Worm (Caenorhabditis elegans): ENCODE results near the gene M163.22.

Gene M163.22

DNA sequence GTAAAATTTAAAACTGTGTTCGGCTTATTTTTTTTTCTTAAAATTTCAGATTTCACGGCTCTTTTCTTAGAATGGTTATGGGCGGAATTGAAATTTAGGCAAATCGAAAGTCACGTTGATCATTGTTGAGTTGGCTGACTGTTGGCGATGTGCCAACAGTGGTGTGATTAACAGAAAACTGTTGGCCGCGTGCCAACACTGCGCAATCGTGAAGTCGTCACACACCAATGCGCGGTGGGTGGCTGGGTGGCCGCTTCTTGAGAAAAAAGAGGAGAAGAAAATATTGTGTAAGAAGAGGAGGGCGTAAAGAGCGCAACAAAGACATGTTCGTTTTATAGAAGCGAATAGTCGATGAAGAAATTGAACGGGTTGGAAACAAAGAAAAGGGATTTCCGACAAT, 25.4 kb downstream of the M163.22 start (continued):
- no peak for TF ChIP-seq sea-2 (GFP tag; IDR thresholded peaks at IDR 0.05)

DNA sequence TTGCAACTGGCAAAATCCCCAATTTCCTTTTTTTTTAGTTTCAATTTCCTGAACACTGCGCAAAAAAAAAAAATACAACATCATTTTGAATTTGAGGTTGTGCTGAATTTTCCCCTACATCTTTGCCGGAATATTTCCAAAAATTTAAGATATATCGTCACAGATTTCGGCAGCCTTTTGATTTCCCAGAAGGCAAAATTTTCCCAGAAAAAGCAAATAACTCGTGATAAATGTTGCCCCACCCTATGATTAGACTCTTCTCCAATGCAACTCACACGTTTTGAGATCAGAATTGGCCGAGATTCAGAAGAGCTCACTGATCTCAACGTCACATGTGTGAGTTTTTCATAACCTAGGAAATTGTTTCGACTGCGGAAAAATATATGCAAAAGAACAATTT, 26.7 kb downstream of the M163.22 start:
- TF ChIP-seq lsy-27 (tag; optimal IDR thresholded peaks at IDR 0.05; ENCODE audit: borderline replicate concordance, insufficient read depth), result no peak
- TF ChIP-seq snpc-1.3 (tag; optimal IDR thresholded peaks at IDR 0.05; ENCODE audit: insufficient read depth), result no peak
- no peak for TF ChIP-seq xnd-1 (tag; optimal IDR thresholded peaks at IDR 0.05)
- no peak for TF ChIP-seq ztf-18 (tag; optimal IDR thresholded peaks at IDR 0.05)
- no peak for TF ChIP-seq F23B12.7 (tag; optimal IDR thresholded peaks at IDR 0.05; ENCODE audit: insufficient read depth)
- no peak for TF ChIP-seq athp-1 (tag; optimal IDR thresholded peaks at IDR 0.05)
- TF ChIP-seq F52B5.7 (tag; optimal IDR thresholded peaks at IDR 0.05), result no peak
- TF ChIP-seq ztf-3 (GFP tag; optimal IDR thresholded peaks at IDR 0.05), result no peak

DNA sequence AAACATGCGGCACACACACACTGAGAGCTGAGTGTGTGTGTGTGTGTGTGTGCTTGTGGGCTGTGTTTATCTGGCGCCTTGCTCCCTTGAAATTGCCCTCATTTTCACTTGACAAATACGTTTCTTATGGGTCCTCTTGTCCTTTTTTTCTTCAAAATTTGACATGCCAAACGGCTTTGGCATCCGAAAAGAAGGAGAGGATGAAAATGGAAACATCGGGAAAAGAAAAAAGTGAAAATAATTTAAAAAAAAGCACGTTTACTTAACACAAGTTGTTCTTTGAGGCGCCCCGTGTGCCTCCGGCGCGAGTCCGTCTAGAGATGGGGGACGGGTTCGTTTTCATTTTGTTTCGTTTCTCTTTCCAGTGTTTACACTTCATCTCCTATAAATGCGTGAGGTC, 29.4 kb downstream of the M163.22 start:
- TF ChIP-seq egl-18 (GFP tag; IDR thresholded peaks at IDR 0.05) (0 out of 2 replicates have a peak, but pooled peaks have one; percentile 6), ceh-40 (GFP tag; IDR thresholded peaks at IDR 0.05) (no peak)

DNA sequence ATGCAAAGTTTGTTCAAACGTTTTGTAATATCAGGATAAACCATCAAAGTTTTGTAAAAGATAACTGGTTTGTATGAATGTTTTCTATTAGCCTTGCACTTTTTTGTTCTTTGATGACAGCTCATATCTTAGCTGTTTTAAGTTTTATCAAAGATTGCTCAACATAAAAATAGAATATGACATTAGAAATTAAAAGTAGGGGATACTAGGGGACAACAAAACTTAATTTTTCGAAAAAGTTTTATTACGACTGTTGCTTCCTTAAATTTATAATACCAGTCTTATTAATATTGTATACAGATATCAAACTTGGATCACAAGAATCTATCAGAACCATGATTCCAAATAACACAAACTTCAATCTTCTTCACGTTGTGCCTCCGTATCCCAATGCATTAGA, 30.1 kb downstream of the M163.22 start, which contains the start of gene ztf-14:
Gene ztf-14 (plus strand): TSS at position 301 of the 400 bp plus-strand sequence.
- TF ChIP-seq hrde-1 (tag; optimal IDR thresholded peaks at IDR 0.05; ENCODE audit: borderline replicate concordance), result no peak
- TF ChIP-seq K12H6.12 (tag; optimal IDR thresholded peaks at IDR 0.05), result no peak
- TF ChIP-seq F55B11.4 (tag; optimal IDR thresholded peaks at IDR 0.05; ENCODE audit: borderline replicate concordance, insufficient read depth), result no peak
- no peak for TF ChIP-seq F49E8.2 (tag; optimal IDR thresholded peaks at IDR 0.05; ENCODE audit: insufficient read depth)
- TF ChIP-seq akir-1 (GFP tag; optimal IDR thresholded peaks at IDR 0.05), result no peak
- no peak for TF ChIP-seq nfya-1 (tag; optimal IDR thresholded peaks at IDR 0.05; ENCODE audit: borderline replicate concordance, insufficient read depth)
- no peak for TF ChIP-seq lin-26 (GFP tag; IDR thresholded peaks at IDR 0.05)
- no peak for TF ChIP-seq F52B5.7 (tag; optimal IDR thresholded peaks at IDR 0.05)
- no peak for TF ChIP-seq ceh-27 (GFP tag; optimal IDR thresholded peaks at IDR 0.05)
- no peak for TF ChIP-seq ceh-100 (GFP tag; IDR thresholded peaks at IDR 0.05)
- no peak for TF ChIP-seq nfyb-1 (GFP tag; IDR thresholded peaks at IDR 0.05)
- TF ChIP-seq let-607 (tag; optimal IDR thresholded peaks at IDR 0.05), result no peak
- TF ChIP-seq Y95B8A.8 (GFP tag; IDR thresholded peaks at IDR 0.05), result no peak
- TF ChIP-seq nfya-2 (GFP tag; IDR thresholded peaks at IDR 0.05), result no peak
- no peak for TF ChIP-seq ets-4 (GFP tag; optimal IDR thresholded peaks at IDR 0.05)
- TF ChIP-seq F57C9.4 (tag; optimal IDR thresholded peaks at IDR 0.05), result no peak
- TF ChIP-seq unc-130 (GFP tag; optimal IDR thresholded peaks at IDR 0.05), result no peak
- no peak for TF ChIP-seq snpc-3.4 (tag; optimal IDR thresholded peaks at IDR 0.05)
- no peak for TF ChIP-seq ceh-79 (tag; optimal IDR thresholded peaks at IDR 0.05)

DNA sequence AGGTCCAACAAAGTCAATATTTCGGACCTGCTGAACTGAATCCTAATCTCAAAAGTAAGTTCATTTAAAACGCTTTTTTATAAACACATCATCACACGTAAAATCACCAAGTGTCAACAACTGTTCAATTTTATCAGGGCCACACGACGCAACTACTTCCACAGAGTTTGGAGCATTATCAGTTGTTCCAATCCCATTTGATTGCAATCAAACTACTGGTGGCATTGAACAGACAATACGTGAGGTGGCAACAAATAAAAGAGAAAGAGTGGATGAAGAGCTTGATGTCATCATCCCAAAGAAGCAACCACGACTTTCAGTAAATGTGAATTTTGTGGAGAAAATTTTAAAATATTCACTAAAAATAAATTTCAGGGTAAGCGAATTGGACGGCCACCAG, 30.9 kb downstream of the M163.22 start:
- TF ChIP-seq efl-1 (GFP tag; optimal IDR thresholded peaks at IDR 0.05) (no peak), nhr-80 (tag; optimal IDR thresholded peaks at IDR 0.05) (peak; percentile 3)

Data from whole organism, young adult.